Worm (Caenorhabditis elegans): ENCODE results near the gene M05D6.8.

M05D6.8 gene

ce11 chrII:8428758-8428946 is 42.4 kb downstream of the M05D6.8 start, which contains the start of gene F14E5.2:
F14E5.2 (minus strand) TSS chrII:8428858.
- TF ChIP-seq aly-1 (tag; optimal IDR thresholded peaks at IDR 0.05) (no peak), tra-4 (tag; optimal IDR thresholded peaks at IDR 0.05) (no peak), ama-1 (optimal IDR thresholded peaks at IDR 0.05) (no peak), pes-1 (GFP tag; IDR thresholded peaks at IDR 0.05) (no peak), tbx-37 (GFP tag; conservative IDR thresholded peaks at IDR 0.05) (no peak), ceh-36 (tag; optimal IDR thresholded peaks at IDR 0.05) (no peak)

- no peak for TF ChIP-seq sea-1 (GFP tag; conservative IDR thresholded peaks at IDR 0.05)
Measured at ce11 chrII:8420775-8421388, 50.2 kb downstream of the M05D6.8 start.

Data from whole organism, early embryonic.